Worm (Caenorhabditis elegans): ENCODE data around the gene pde-12.

DNA sequence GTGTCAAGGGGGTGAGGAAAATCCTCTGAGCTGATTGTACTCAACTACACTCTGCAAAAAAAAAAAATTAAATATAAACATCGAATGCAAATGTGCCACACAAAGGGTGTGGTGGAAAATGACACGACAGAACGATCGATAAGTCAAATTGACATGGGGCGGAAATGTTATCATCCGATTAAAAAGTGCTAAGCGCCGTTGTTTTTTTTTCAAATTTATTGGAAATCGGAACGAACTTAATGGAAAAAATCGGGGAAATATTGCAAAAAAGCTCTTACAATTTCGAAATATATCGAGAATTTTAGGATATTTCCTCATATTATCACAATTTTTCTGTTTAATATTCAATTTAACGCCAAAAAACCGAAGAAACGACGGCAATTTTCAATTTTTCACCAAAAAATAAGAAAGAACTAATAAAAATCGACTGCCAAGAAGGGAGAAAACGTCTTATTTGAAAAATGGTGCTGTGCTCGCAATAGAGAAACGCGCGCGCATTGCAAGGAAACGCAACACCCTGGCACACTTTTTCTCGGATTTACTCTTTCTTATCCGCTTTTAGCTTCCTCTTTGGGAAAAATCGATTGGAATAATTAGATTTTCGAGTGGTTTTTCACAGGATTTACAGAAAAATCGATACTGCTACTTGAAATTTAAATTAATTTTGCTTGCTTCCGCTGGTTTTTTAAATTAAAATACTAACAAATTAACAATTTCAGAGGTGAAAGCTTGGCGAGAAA, 24.0 kb upstream of the pde-12 start, which contains the start of the genes cey-4 and vps-50:
- TF ChIP-seq hmbx-1 (tag; optimal IDR thresholded peaks at IDR 0.05) (no peak), pes-1 (GFP tag; IDR thresholded peaks at IDR 0.05) (no peak), ama-1 (optimal IDR thresholded peaks at IDR 0.05) (no peak), tra-4 (tag; optimal IDR thresholded peaks at IDR 0.05) (no peak), ceh-36 (tag; optimal IDR thresholded peaks at IDR 0.05) (no peak), hnd-1 (tag; optimal IDR thresholded peaks at IDR 0.05) (no peak), ceh-13 (GFP tag; optimal IDR thresholded peaks at IDR 0.05) (no peak), ets-7 (tag; optimal IDR thresholded peaks at IDR 0.05) (no peak), aly-1 (tag; optimal IDR thresholded peaks at IDR 0.05) (no peak), sea-1 (GFP tag; conservative IDR thresholded peaks at IDR 0.05) (no peak), tbx-11 (GFP tag; IDR thresholded peaks at IDR 0.05) (no peak), flt-1 (GFP tag; IDR thresholded peaks at IDR 0.05) (no peak), B0310.2 (tag; optimal IDR thresholded peaks at IDR 0.05) (no peak)

Measured in whole organism, early embryonic.